Worm (Caenorhabditis elegans) whole organism, midembryonic: Measurements from ENCODE around the gene wars-1.

ENCODE experiments used
- T22C8.4 ChIP-seq: fragments of 200-800 bp; sonication (Bioruptor generic); IDR thresholded peaks from 2 replicates; pipeline ENCODE4 v1.3.6; 2022; ENCODE audit warnings: missing genetic modification characterization, missing compliant biosample characterization
- cog-1 ChIP-seq: sonication (generic microtip); optimal IDR thresholded peaks from 2 replicates; lab custom pipeline; 2016; ENCODE audit warnings: missing genetic modification characterization, missing compliant biosample characterization
- flt-1 ChIP-seq: fragments of 200-800 bp; sonication (Bioruptor generic); IDR thresholded peaks from 2 replicates; pipeline ENCODE4 v1.3.6; 2022; ENCODE audit warnings: missing genetic modification characterization, missing compliant biosample characterization
- klf-2 ChIP-seq: fragments of 200-800 bp; sonication (Bioruptor generic); conservative IDR thresholded peaks from 2 replicates; pipeline ENCODE4 v1.3.6; 2022; ENCODE audit warnings: missing genetic modification reagents, missing genetic modification characterization, missing compliant biosample characterization
- med-1 ChIP-seq: sonication (generic microtip); optimal IDR thresholded peaks from 2 replicates; lab custom pipeline; 2017; ENCODE audit warnings: missing genetic modification characterization, mild to moderate bottlenecking, missing compliant biosample characterization, antibody characterized with exemption, missing genetic modification reagents; ENCODE audit not compliant: insufficient read depth
- ref-1 ChIP-seq: fragments of 200-800 bp; sonication (Bioruptor generic); conservative IDR thresholded peaks from 2 replicates; pipeline ENCODE4 v1.3.6; 2022; ENCODE audit warnings: missing genetic modification reagents, missing genetic modification characterization, missing compliant biosample characterization
- tab-1 ChIP-seq: fragments of 200-800 bp; sonication (Bioruptor generic); IDR thresholded peaks from 2 replicates; pipeline ENCODE4 v1.3.6; 2022; ENCODE audit warnings: missing genetic modification characterization, missing compliant biosample characterization
- ztf-23 ChIP-seq: fragments of 200-800 bp; sonication (Bioruptor generic); IDR thresholded peaks from 2 replicates; pipeline ENCODE4 v1.3.6; 2022; ENCODE audit warnings: missing genetic modification reagents, missing genetic modification characterization, missing compliant biosample characterization
- ztf-29 ChIP-seq: fragments of 200-800 bp; sonication (Bioruptor generic); IDR thresholded peaks from 2 replicates; pipeline ENCODE4 v1.3.6; 2022; ENCODE audit warnings: missing genetic modification reagents, missing genetic modification characterization, missing compliant biosample characterization

wars-1 gene

ce11 chrV:18859121-18859520 lies at the start of gene wars-1:
Gene wars-1, minus strand, starts transcription at chrV:18859221.
- TF ChIP-seq ref-1 (GFP tag; lab: Robert Waterston, UW) (no peak), T22C8.4 (GFP tag; lab: Robert Waterston, UW) (no peak), tab-1 (no peak)

ce11 chrV:18907519-18907918 lies 48.5 kb upstream of the wars-1 start:
- no peak for TF ChIP-seq T22C8.4 (GFP tag; lab: Robert Waterston, UW)
- TF ChIP-seq tab-1 = no peak
- no peak for TF ChIP-seq ztf-23 (GFP tag; lab: Robert Waterston, UW)
- no peak for TF ChIP-seq ztf-29 (GFP tag; lab: Robert Waterston, UW)
- no peak for TF ChIP-seq flt-1 (GFP tag; lab: Robert Waterston, UW)
- no peak for TF ChIP-seq cog-1
- no peak for TF ChIP-seq ref-1 (GFP tag; lab: Robert Waterston, UW)
- TF ChIP-seq med-1 (GFP tag; lab: Kevin White, UChicago) = no peak
- TF ChIP-seq klf-2 (GFP tag; lab: Robert Waterston, UW) = no peak

ce11 chrV:18903472-18903871 lies 44.5 kb upstream of the wars-1 start, which contains the start of gene mihp-2:
Gene mihp-2, plus strand, starts transcription at chrV:18903772.
- no peak for TF ChIP-seq ref-1 (GFP tag; lab: Robert Waterston, UW)
- TF ChIP-seq klf-2 (GFP tag; lab: Robert Waterston, UW) = no peak
- no peak for TF ChIP-seq T22C8.4 (GFP tag; lab: Robert Waterston, UW)
- no peak for TF ChIP-seq ztf-23 (GFP tag; lab: Robert Waterston, UW)
- TF ChIP-seq cog-1 = no peak
- TF ChIP-seq ztf-29 (GFP tag; lab: Robert Waterston, UW) = no peak
- no peak for TF ChIP-seq flt-1 (GFP tag; lab: Robert Waterston, UW)
- TF ChIP-seq tab-1 = no peak
- no peak for TF ChIP-seq med-1 (GFP tag; lab: Kevin White, UChicago)

- TF ChIP-seq ztf-29 (GFP tag; lab: Robert Waterston, UW) = no peak
- no peak for TF ChIP-seq cog-1
- no peak for TF ChIP-seq T22C8.4 (GFP tag; lab: Robert Waterston, UW)
- no peak for TF ChIP-seq klf-2 (GFP tag; lab: Robert Waterston, UW)
- no peak for TF ChIP-seq ref-1 (GFP tag; lab: Robert Waterston, UW)
- TF ChIP-seq flt-1 (GFP tag; lab: Robert Waterston, UW) = no peak
- no peak for TF ChIP-seq tab-1
- TF ChIP-seq ztf-23 (GFP tag; lab: Robert Waterston, UW) = no peak
- TF ChIP-seq med-1 (GFP tag; lab: Kevin White, UChicago) = no peak
These were observed 42.5 kb upstream of the wars-1 start for ce11 chrV:18901530-18901929.

ce11 chrV:18900437-18900836 lies 41.4 kb upstream of the wars-1 start, which contains the start of gene nhr-243:
Gene nhr-243, minus strand, starts transcription at chrV:18900537.
- TF ChIP-seq flt-1 (GFP tag; lab: Robert Waterston, UW) (no peak), T22C8.4 (GFP tag; lab: Robert Waterston, UW) (no peak), med-1 (GFP tag; lab: Kevin White, UChicago) (no peak), cog-1 (no peak), klf-2 (GFP tag; lab: Robert Waterston, UW) (no peak), ztf-29 (GFP tag; lab: Robert Waterston, UW) (no peak), ztf-23 (GFP tag; lab: Robert Waterston, UW) (no peak), ref-1 (GFP tag; lab: Robert Waterston, UW) (no peak), tab-1 (no peak)

- TF ChIP-seq flt-1 (GFP tag; lab: Robert Waterston, UW) (no peak), ztf-29 (GFP tag; lab: Robert Waterston, UW) (no peak), ztf-23 (GFP tag; lab: Robert Waterston, UW) (no peak), T22C8.4 (GFP tag; lab: Robert Waterston, UW) (no peak), tab-1 (no peak), ref-1 (GFP tag; lab: Robert Waterston, UW) (no peak), cog-1 (no peak), klf-2 (GFP tag; lab: Robert Waterston, UW) (no peak), med-1 (GFP tag; lab: Kevin White, UChicago) (no peak)
These were observed 35.9 kb upstream of the wars-1 start, which contains the start of gene emb-4 for ce11 chrV:18894924-18895388. Gene emb-4, minus strand, starts transcription at chrV:18894974.

- TF ChIP-seq ztf-23 (GFP tag; lab: Robert Waterston, UW) (peak; percentile 72), klf-2 (GFP tag; lab: Robert Waterston, UW) (0 out of 2 replicates have a peak, but pooled peaks have one; percentile 31), tab-1 (0 out of 2 replicates have a peak, but pooled peaks have one; percentile 55)
These were observed 24.0 kb upstream of the wars-1 start for ce11 chrV:18882990-18883389.

ce11 chrV:18873833-18874232 lies 14.8 kb upstream of the wars-1 start, which contains the start of gene ceh-51:
Gene ceh-51, plus strand, starts transcription at chrV:18874133.
- no peak for TF ChIP-seq tab-1
- no peak for TF ChIP-seq ztf-29 (GFP tag; lab: Robert Waterston, UW)
- no peak for TF ChIP-seq cog-1
- TF ChIP-seq klf-2 (GFP tag; lab: Robert Waterston, UW) = no peak
- no peak for TF ChIP-seq T22C8.4 (GFP tag; lab: Robert Waterston, UW)
- no peak for TF ChIP-seq flt-1 (GFP tag; lab: Robert Waterston, UW)
- TF ChIP-seq ztf-23 (GFP tag; lab: Robert Waterston, UW) = no peak
- TF ChIP-seq med-1 (GFP tag; lab: Kevin White, UChicago) = no peak
- TF ChIP-seq ref-1 (GFP tag; lab: Robert Waterston, UW) = no peak

- TF ChIP-seq flt-1 (GFP tag; lab: Robert Waterston, UW) = no peak
- no peak for TF ChIP-seq cog-1
- TF ChIP-seq T22C8.4 (GFP tag; lab: Robert Waterston, UW) = no peak
These were observed 11.9 kb upstream of the wars-1 start for ce11 chrV:18870955-18871354.

ce11 chrV:18868517-18868916 lies 9.5 kb upstream of the wars-1 start:
- TF ChIP-seq ref-1 (GFP tag; lab: Robert Waterston, UW) (no peak), flt-1 (GFP tag; lab: Robert Waterston, UW) (no peak), cog-1 (no peak), ztf-23 (GFP tag; lab: Robert Waterston, UW) (no peak), T22C8.4 (GFP tag; lab: Robert Waterston, UW) (no peak), med-1 (GFP tag; lab: Kevin White, UChicago) (no peak), klf-2 (GFP tag; lab: Robert Waterston, UW) (no peak), tab-1 (no peak), ztf-29 (GFP tag; lab: Robert Waterston, UW) (no peak)
